Fruit fly (Drosophila melanogaster) whole organism, embryonic: ENCODE results near the gene bun.

Experiments
- Awh ChIP-seq: fragments of 200-800 bp; sonication (Bioruptor generic); IDR thresholded peaks from 2 replicates; pipeline ENCODE4, ENCODE4 v1.3.6; 2022; ENCODE audit warnings: missing biosample characterization, missing genetic modification characterization
- B-H2 ChIP-seq: fragments of 200-800 bp; sonication (Bioruptor generic); optimal IDR thresholded peaks from 2 replicates; lab custom pipeline; 2018; ENCODE audit warnings: missing biosample characterization, mild to moderate bottlenecking, missing genetic modification characterization
- CG10462 ChIP-seq: fragments of 200-800 bp; sonication (Bioruptor generic); optimal IDR thresholded peaks from 2 replicates; lab custom pipeline; 2016; ENCODE audit warnings: missing biosample characterization, missing genetic modification characterization
- CG13287 ChIP-seq: fragments of 200-800 bp; sonication (Bioruptor generic); IDR thresholded peaks from 2 replicates; pipeline ENCODE4 v1.3.6; 2022; ENCODE audit warnings: missing biosample characterization, missing genetic modification characterization; ENCODE audit not compliant: partially characterized antibody
- CG14667 ChIP-seq: fragments of 200-800 bp; sonication (Bioruptor generic); IDR thresholded peaks from 2 replicates; pipeline ENCODE4 v1.3.6; 2022; ENCODE audit warnings: missing biosample characterization, missing genetic modification characterization
- CG1603 ChIP-seq: fragments of 200-800 bp; sonication (Bioruptor generic); optimal IDR thresholded peaks from 2 replicates; lab custom pipeline; 2019; ENCODE audit warnings: missing biosample characterization, mild to moderate bottlenecking, missing genetic modification characterization, moderate library complexity
- CG17361 ChIP-seq: fragments of 200-800 bp; sonication (Bioruptor generic); IDR thresholded peaks from 3 replicates; pipeline ENCODE4 v1.3.6; 2022; ENCODE audit warnings: missing biosample characterization, missing genetic modification characterization
- CG17568 ChIP-seq: fragments of 200-800 bp; sonication (Bioruptor generic); optimal IDR thresholded peaks from 2 replicates; lab custom pipeline; 2018; ENCODE audit warnings: missing biosample characterization, mild to moderate bottlenecking, missing genetic modification characterization, moderate library complexity
- CG31365 ChIP-seq: fragments of 200-800 bp; sonication (Bioruptor generic); optimal IDR thresholded peaks from 2 replicates; lab custom pipeline; 2018; ENCODE audit warnings: missing biosample characterization, mild to moderate bottlenecking, missing genetic modification characterization
- CG31441 ChIP-seq: fragments of 200-800 bp; sonication (Bioruptor generic); IDR thresholded peaks from 2 replicates; pipeline ENCODE4 v1.3.6; 2022; ENCODE audit warnings: missing biosample characterization, missing genetic modification characterization
- CG32772 ChIP-seq: fragments of 200-800 bp; sonication (Bioruptor generic); IDR thresholded peaks from 2 replicates; pipeline ENCODE4 v1.3.6; 2022; ENCODE audit warnings: missing biosample characterization, missing genetic modification characterization
- CG3281 ChIP-seq: fragments of 200-800 bp; sonication (Bioruptor generic); optimal IDR thresholded peaks from 3 replicates; lab custom pipeline; 2017; ENCODE audit warnings: missing biosample characterization, mild to moderate bottlenecking, missing genetic modification characterization
- CG33213 ChIP-seq: fragments of 200-800 bp; sonication (Bioruptor generic); optimal IDR thresholded peaks from 3 replicates; lab custom pipeline; 2016; ENCODE audit warnings: missing biosample characterization, missing genetic modification characterization
- CG4820 ChIP-seq: fragments of 200-800 bp; sonication (Bioruptor generic); optimal IDR thresholded peaks from 3 replicates; lab custom pipeline; 2016; ENCODE audit warnings: missing biosample characterization, missing genetic modification characterization
- CG7839 ChIP-seq: fragments of 200-800 bp; sonication (Bioruptor generic); optimal IDR thresholded peaks from 3 replicates; lab custom pipeline; 2018; ENCODE audit warnings: missing biosample characterization, mild to moderate bottlenecking, missing genetic modification characterization, moderate library complexity
- CG7928 ChIP-seq: fragments of 200-800 bp; sonication (Bioruptor generic); optimal IDR thresholded peaks from 2 replicates; lab custom pipeline; 2017; ENCODE audit warnings: missing biosample characterization, mild to moderate bottlenecking, missing genetic modification characterization
- CG9797 ChIP-seq: fragments of 200-800 bp; sonication (Bioruptor generic); optimal IDR thresholded peaks from 3 replicates; lab custom pipeline; 2018; ENCODE audit warnings: missing biosample characterization, mild to moderate bottlenecking, missing genetic modification characterization
- D19A ChIP-seq: fragments of 200-800 bp; optimal IDR thresholded peaks from 3 replicates; lab custom pipeline; 2019; ENCODE audit warnings: missing biosample characterization, mild to moderate bottlenecking, missing genetic modification characterization, moderate library complexity
- Dfd ChIP-seq, 2 experiments: fragments of >200 bp; optimal IDR thresholded peaks; 2 replicates each; lab custom pipeline; 2017; ENCODE audit warnings: missing biosample characterization in 2 of 2, missing genetic modification characterization in 2 of 2
- Dip2 ChIP-seq: fragments of 200-800 bp; sonication (Bioruptor generic); IDR thresholded peaks from 2 replicates; pipeline ENCODE4 v1.3.6; 2022; ENCODE audit warnings: missing biosample characterization, missing genetic modification characterization
- Dip3 ChIP-seq: fragments of 200-800 bp; sonication (Bioruptor generic); optimal IDR thresholded peaks from 3 replicates; lab custom pipeline; 2016; ENCODE audit warnings: missing biosample characterization, missing genetic modification characterization
- E2f1 ChIP-seq: fragments of 200-800 bp; sonication (Bioruptor generic); IDR thresholded peaks from 2 replicates; pipeline ENCODE4 v1.3.6; 2022; ENCODE audit warnings: missing biosample characterization, missing genetic modification characterization
- Fer3 ChIP-seq: fragments of 200-800 bp; sonication (Bioruptor generic); optimal IDR thresholded peaks from 2 replicates; lab custom pipeline; 2018; ENCODE audit warnings: missing biosample characterization, mild to moderate bottlenecking, missing genetic modification characterization, moderate library complexity
- HLH4C ChIP-seq: fragments of 200-800 bp; sonication (Bioruptor generic); IDR thresholded peaks from 3 replicates; pipeline ENCODE4 v1.3.6; 2022; ENCODE audit warnings: missing biosample characterization, missing genetic modification characterization; ENCODE audit not compliant: partially characterized antibody
- NC2α ChIP-seq: fragments of 200-800 bp; sonication (Bioruptor generic); optimal IDR thresholded peaks from 2 replicates; lab custom pipeline; 2016; ENCODE audit warnings: missing biosample characterization, missing genetic modification characterization
- Rfx ChIP-seq: fragments of 200-800 bp; sonication (Bioruptor generic); IDR thresholded peaks from 2 replicates; pipeline ENCODE4 v1.3.6; 2022; ENCODE audit warnings: missing biosample characterization, missing genetic modification characterization
- Side ChIP-seq: fragments of 200-800 bp; sonication (Bioruptor generic); optimal IDR thresholded peaks from 2 replicates; lab custom pipeline; 2016; ENCODE audit warnings: missing biosample characterization, missing genetic modification characterization
- Sox100B ChIP-seq: fragments of 200-800 bp; sonication (Bioruptor generic); optimal IDR thresholded peaks from 3 replicates; lab custom pipeline; 2018; ENCODE audit warnings: missing biosample characterization, mild to moderate bottlenecking, missing genetic modification characterization
- Sox102F ChIP-seq: fragments of 200-800 bp; sonication (Bioruptor generic); optimal IDR thresholded peaks from 2 replicates; lab custom pipeline; 2018; ENCODE audit warnings: missing biosample characterization, mild to moderate bottlenecking, missing genetic modification characterization, moderate library complexity
- Sry-δ ChIP-seq: fragments of 200-800 bp; sonication (Bioruptor generic); optimal IDR thresholded peaks from 2 replicates; lab custom pipeline; 2016; ENCODE audit warnings: missing biosample characterization, missing genetic modification characterization
- Ssrp ChIP-seq: fragments of 200-800 bp; sonication (Bioruptor generic); optimal IDR thresholded peaks from 2 replicates; lab custom pipeline; 2018; ENCODE audit warnings: missing biosample characterization, mild to moderate bottlenecking, missing genetic modification characterization, moderate library complexity
- aop ChIP-seq: fragments of 200-800 bp; sonication (Bioruptor generic); IDR thresholded peaks from 2 replicates; pipeline ENCODE4 v1.3.6; 2022; ENCODE audit warnings: missing biosample characterization, missing genetic modification characterization
- bowl ChIP-seq: fragments of 200-800 bp; sonication (Bioruptor generic); IDR thresholded peaks from 2 replicates; pipeline ENCODE4 v1.3.6; 2022; ENCODE audit warnings: missing biosample characterization, missing genetic modification characterization
- bsh ChIP-seq, 2 experiments: fragments of 200-800 bp; sonication (Bioruptor generic); optimal IDR thresholded peaks; 2 replicates each; lab custom pipeline; 2017 to 2018; ENCODE audit warnings: mild to moderate bottlenecking in 2 of 2, missing biosample characterization in 2 of 2, missing genetic modification characterization in 2 of 2, moderate library complexity in 1 of 2
- cas ChIP-seq: fragments of 200-800 bp; sonication (Bioruptor generic); IDR thresholded peaks from 2 replicates; pipeline ENCODE4 v1.3.6; 2022; ENCODE audit warnings: missing biosample characterization, missing genetic modification characterization
- dan ChIP-seq: fragments of 200-800 bp; sonication (Bioruptor generic); IDR thresholded peaks from 2 replicates; pipeline ENCODE4 v1.3.6; 2022; ENCODE audit warnings: missing biosample characterization, missing genetic modification characterization
- dysf ChIP-seq: fragments of 200-800 bp; sonication (Bioruptor generic); IDR thresholded peaks from 3 replicates; pipeline ENCODE4 v1.3.6; 2022; ENCODE audit warnings: missing biosample characterization, missing genetic modification characterization
- fu2 ChIP-seq: fragments of 200-800 bp; sonication (Bioruptor generic); optimal IDR thresholded peaks from 2 replicates; lab custom pipeline; 2016; ENCODE audit warnings: missing biosample characterization, missing genetic modification characterization
- nerfin-2 ChIP-seq: fragments of 200-800 bp; sonication (Bioruptor generic); IDR thresholded peaks from 2 replicates; pipeline ENCODE4 v1.3.6; 2022; ENCODE audit warnings: missing biosample characterization, missing genetic modification characterization; ENCODE audit not compliant: partially characterized antibody
- pfk ChIP-seq: fragments of 200-800 bp; sonication (Bioruptor generic); optimal IDR thresholded peaks from 2 replicates; lab custom pipeline; 2018; ENCODE audit warnings: missing biosample characterization, mild to moderate bottlenecking, missing genetic modification characterization, moderate library complexity
- rib ChIP-seq: fragments of 200-800 bp; sonication (Bioruptor generic); IDR thresholded peaks from 2 replicates; pipeline ENCODE4 v1.3.6; 2022; ENCODE audit warnings: missing biosample characterization, missing genetic modification characterization
- ro ChIP-seq: fragments of 200-800 bp; sonication (Bioruptor generic); IDR thresholded peaks from 2 replicates; pipeline ENCODE4 v1.3.6; 2022; ENCODE audit warnings: missing biosample characterization, missing genetic modification characterization
- sim ChIP-seq: fragments of 200-800 bp; sonication (Bioruptor generic); IDR thresholded peaks from 2 replicates; pipeline ENCODE4 v1.3.6; 2022; ENCODE audit warnings: missing biosample characterization, missing genetic modification characterization
- slp2 ChIP-seq: fragments of 200-800 bp; sonication (Bioruptor generic); optimal IDR thresholded peaks from 2 replicates; lab custom pipeline; 2016; ENCODE audit warnings: missing biosample characterization, missing genetic modification characterization
- sob ChIP-seq: fragments of 200-800 bp; sonication (Bioruptor generic); IDR thresholded peaks from 2 replicates; pipeline ENCODE4 v1.3.6; 2022; ENCODE audit warnings: missing biosample characterization, missing genetic modification characterization
- tll ChIP-seq, 2 experiments: fragments of 200-800 bp in 1 of 2; fragments of >200 bp in 1 of 2; sonication (Bioruptor generic) in 1 of 2; optimal IDR thresholded peaks; 2 replicates each; lab custom pipeline; 2017 to 2019; ENCODE audit warnings: missing biosample characterization in 2 of 2, missing genetic modification characterization in 2 of 2, mild to moderate bottlenecking in 1 of 2, moderate library complexity in 1 of 2
- zen2 ChIP-seq: fragments of 200-800 bp; sonication (Bioruptor generic); IDR thresholded peaks from 3 replicates; pipeline ENCODE4 v1.3.6; 2022; ENCODE audit warnings: missing biosample characterization, missing genetic modification characterization; ENCODE audit not compliant: partially characterized antibody
- zf30C ChIP-seq: fragments of 200-800 bp; sonication (Bioruptor generic); optimal IDR thresholded peaks from 3 replicates; lab custom pipeline; 2018; ENCODE audit warnings: missing biosample characterization, mild to moderate bottlenecking, missing genetic modification characterization

Gene bun

dm6 chr2L:12460767-12461739 lies 85.4 kb downstream of the bun start (continued):
- TF ChIP-seq CG13287 (GFP tag; lab: Robert Waterston, UW) (peak; percentile 39; the same call in 1 of the 2 replicates), Sox100B (peak; percentile 57), NC2α (GFP tag; lab: Kevin White, UChicago) (no peak), CG31365 (tag; lab: Kevin White, UChicago) (peak; percentile 66), CG7839 (tag; lab: Kevin White, UChicago) (no peak), CG1603 (tag; lab: Kevin White, UChicago) (peak; percentile 26), Side (GFP tag; lab: Kevin White, UChicago) (peak; percentile 55), nerfin-2 (no peak), Awh (peak; percentile 80; the same call in 1 of the 2 replicates), HLH4C (GFP tag; lab: Robert Waterston, UW) (no peak), CG10462 (peak; percentile 25), Dip2 (no peak), CG32772 (GFP tag; lab: Robert Waterston, UW) (no peak), CG17361 (GFP tag; lab: Robert Waterston, UW) (peak; percentile 47; the same call in 1 of the 3 replicates), CG7928 (GFP tag; lab: Kevin White, UChicago) (no peak), Fer3 (tag; lab: Kevin White, UChicago) (peak; percentile 74), Rfx (peak; percentile 62; the same call in 1 of the 2 replicates), Ssrp (no peak), CG4820 (GFP tag; lab: Kevin White, UChicago) (no peak), D19A (tag; lab: Kevin White, UChicago) (peak; percentile 79), E2f1 (GFP tag; lab: Robert Waterston, UW) (no peak), CG17568 (peak; percentile 79), fu2 (GFP tag; lab: Kevin White, UChicago) (no peak), Sry-δ (no peak), CG31441 (peak; percentile 39; the same call in 1 of the 2 replicates), bowl (GFP tag; lab: Robert Waterston, UW) (peak; percentile 64; the same call in 1 of the 2 replicates), ro (no peak), B-H2 (GFP tag; lab: Kevin White, UChicago) (peak; percentile 92), CG3281 (GFP tag; lab: Kevin White, UChicago) (peak; percentile 86), tll (GFP tag; optimal IDR thresholded peaks at IDR 0.05; lab: Kevin White, UChicago) (peak in 1 of 2 experiments; percentile 67), slp2 (GFP tag; lab: Kevin White, UChicago) (no peak), sim (GFP tag; lab: Robert Waterston, UW) (no peak), cas (GFP tag; lab: Robert Waterston, UW) (peak; percentile 41; the same call in 1 of the 2 replicates), rib (GFP tag; lab: Robert Waterston, UW) (peak; percentile 85), zf30C (GFP tag; lab: Kevin White, UChicago) (peak; percentile 49), CG9797 (GFP tag; lab: Kevin White, UChicago) (no peak), Dip3 (GFP tag; lab: Kevin White, UChicago) (no peak), aop (GFP tag; lab: Robert Waterston, UW) (no peak), CG14667 (GFP tag; lab: Robert Waterston, UW) (no peak), Sox102F (peak; percentile 26), zen2 (GFP tag; lab: Robert Waterston, UW) (peak; percentile 60; the same call in 1 of the 3 replicates), sob (GFP tag; lab: Robert Waterston, UW) (no peak; the same call in 1 of the 2 replicates), Dfd (GFP tag; optimal IDR thresholded peaks at IDR 0.05; lab: Kevin White, UChicago) (no peak), bsh (GFP tag; optimal IDR thresholded peaks at IDR 0.05; lab: Kevin White, UChicago) (peak; percentile 25 to 42), pfk (GFP tag; lab: Kevin White, UChicago) (peak; percentile 73), dan (GFP tag; lab: Robert Waterston, UW) (no peak), CG33213 (GFP tag; lab: Kevin White, UChicago) (no peak), dysf (GFP tag; lab: Robert Waterston, UW) (peak; percentile 29; the same call in 1 of the 3 replicates)
